Worm (Caenorhabditis elegans) whole organism, L1 larva: ENCODE data around the gene arf-6.

Experiments
- aly-2 ChIP-seq: fragments of 150-350 bp; optimal IDR thresholded peaks from 2 replicates; lab custom pipeline; 2014; ENCODE audit warnings: missing biosample characterization, missing genetic modification characterization
- jun-1 ChIP-seq: fragments of 150-350 bp; optimal IDR thresholded peaks from 2 replicates; lab custom pipeline; 2014; ENCODE audit warnings: missing biosample characterization, missing genetic modification reagents, missing genetic modification characterization
- lin-39 ChIP-seq: fragments of 150-350 bp; optimal IDR thresholded peaks from 2 replicates; lab custom pipeline; 2014; ENCODE audit warnings: missing biosample characterization, missing genetic modification reagents, missing genetic modification characterization
- nhr-12 ChIP-seq: sonication (generic microtip); optimal IDR thresholded peaks from 2 replicates; lab custom pipeline; 2017; ENCODE audit warnings: missing biosample characterization, missing genetic modification characterization
- nhr-76 ChIP-seq: sonication (generic microtip); optimal IDR thresholded peaks from 2 replicates; lab custom pipeline; 2017; ENCODE audit warnings: missing biosample characterization, missing genetic modification characterization
- pag-3 ChIP-seq: sonication (generic microtip); optimal IDR thresholded peaks from 2 replicates; lab custom pipeline; 2017; ENCODE audit warnings: missing genetic modification characterization, mild to moderate bottlenecking, missing compliant biosample characterization, antibody characterized with exemption, borderline replicate concordance; ENCODE audit not compliant: insufficient read depth
- pqm-1 ChIP-seq: sonication (generic microtip); optimal IDR thresholded peaks from 3 replicates; lab custom pipeline; 2017; ENCODE audit warnings: missing biosample characterization, missing genetic modification characterization
- unc-62 ChIP-seq: fragments of 150-350 bp; optimal IDR thresholded peaks from 2 replicates; lab custom pipeline; 2014; ENCODE audit warnings: missing biosample characterization, missing genetic modification reagents, missing genetic modification characterization
- unc-86 ChIP-seq: sonication (generic microtip); optimal IDR thresholded peaks from 2 replicates; lab custom pipeline; 2016; ENCODE audit warnings: missing genetic modification characterization, missing compliant biosample characterization
- zag-1 ChIP-seq: fragments of 150-350 bp; optimal IDR thresholded peaks from 2 replicates; lab custom pipeline; 2014; ENCODE audit warnings: missing biosample characterization, missing genetic modification characterization

ce11 chrIV:16924092-16924491 lies 22.8 kb upstream of the arf-6 start, which contains the start of gene nep-24:
- no peak for TF ChIP-seq zag-1 (tag; lab: Kevin White, UChicago)
- TF ChIP-seq aly-2: no peak
- no peak for TF ChIP-seq pag-3
- no peak for TF ChIP-seq nhr-76 (tag; lab: Kevin White, UChicago)
- TF ChIP-seq unc-62 (GFP tag; lab: Kevin White, UChicago): no peak
- TF ChIP-seq pqm-1: no peak
- TF ChIP-seq nhr-12 (tag; lab: Kevin White, UChicago): no peak
- no peak for TF ChIP-seq lin-39 (tag; lab: Kevin White, UChicago)
- no peak for TF ChIP-seq unc-86 (tag; lab: Kevin White, UChicago)
- no peak for TF ChIP-seq jun-1 (tag; lab: Kevin White, UChicago)
